Worm (Caenorhabditis elegans) whole organism, late embryonic: ENCODE data around the gene Y25C1A.13.
A peak's percentile ranks its signal among the peaks of the same experiment; 100 is the strongest.

ENCODE experiments used
- Y22D7AL.16 ChIP-seq: sonication (generic microtip); optimal IDR thresholded peaks from 2 replicates; lab custom pipeline; 2016; ENCODE audit warnings: missing genetic modification characterization, missing compliant biosample characterization
- ceh-22 ChIP-seq: sonication (generic microtip); optimal IDR thresholded peaks from 2 replicates; lab custom pipeline; 2017; ENCODE audit warnings: missing biosample characterization, missing genetic modification characterization
- ceh-24 ChIP-seq: sonication (generic microtip); optimal IDR thresholded peaks from 2 replicates; lab custom pipeline; 2016; ENCODE audit warnings: mild to moderate bottlenecking, missing genetic modification characterization, missing compliant biosample characterization
- ceh-31 ChIP-seq: sonication (generic microtip); optimal IDR thresholded peaks from 2 replicates; lab custom pipeline; 2016; ENCODE audit warnings: missing genetic modification characterization, missing compliant biosample characterization
- ceh-48 ChIP-seq: sonication (generic microtip); optimal IDR thresholded peaks from 2 replicates; lab custom pipeline; 2016; ENCODE audit warnings: missing genetic modification characterization, inconsistent platforms, missing compliant biosample characterization
- ceh-9 ChIP-seq: sonication (generic microtip); optimal IDR thresholded peaks from 2 replicates; lab custom pipeline; 2016; ENCODE audit warnings: mild to moderate bottlenecking, missing genetic modification characterization, inconsistent platforms, missing compliant biosample characterization
- elt-4 ChIP-seq: sonication (generic microtip); optimal IDR thresholded peaks from 2 replicates; lab custom pipeline; 2016; ENCODE audit warnings: missing genetic modification characterization, missing compliant biosample characterization
- eyg-1 ChIP-seq: sonication (generic microtip); optimal IDR thresholded peaks from 2 replicates; lab custom pipeline; 2016; ENCODE audit warnings: missing genotype, missing genetic modification characterization, missing compliant biosample characterization
- fax-1 ChIP-seq: sonication (generic microtip); optimal IDR thresholded peaks from 2 replicates; lab custom pipeline; 2016; ENCODE audit warnings: missing genotype, missing genetic modification characterization, missing compliant biosample characterization
- fkh-10 ChIP-seq: fragments of 150-350 bp; optimal IDR thresholded peaks from 2 replicates; lab custom pipeline; 2014; ENCODE audit warnings: missing biosample characterization, missing genetic modification reagents, missing genetic modification characterization
- hlh-30 ChIP-seq: sonication (generic microtip); optimal IDR thresholded peaks from 2 replicates; lab custom pipeline; 2017; ENCODE audit warnings: antibody characterized with exemption, missing genetic modification characterization, missing compliant biosample characterization; ENCODE audit not compliant: insufficient read depth
- lim-6 ChIP-seq: sonication (generic microtip); optimal IDR thresholded peaks from 2 replicates; lab custom pipeline; 2016; ENCODE audit warnings: missing genetic modification characterization, missing compliant biosample characterization
- nfya-1 ChIP-seq: sonication (generic microtip); optimal IDR thresholded peaks from 2 replicates; lab custom pipeline; 2017; ENCODE audit warnings: missing genetic modification characterization, mild to moderate bottlenecking, missing compliant biosample characterization, antibody characterized with exemption, moderate library complexity
- pat-9 ChIP-seq: fragments of 200-800 bp; sonication (Bioruptor generic); optimal IDR thresholded peaks from 2 replicates; lab custom pipeline; 2018; ENCODE audit warnings: mild to moderate bottlenecking, missing genetic modification characterization, moderate library complexity, missing compliant biosample characterization
- pha-2 ChIP-seq: sonication (generic microtip); optimal IDR thresholded peaks from 2 replicates; lab custom pipeline; 2017; ENCODE audit warnings: mild to moderate bottlenecking, missing genetic modification characterization, missing compliant biosample characterization
- pqm-1 ChIP-seq: sonication (generic microtip); optimal IDR thresholded peaks from 2 replicates; lab custom pipeline; 2016; ENCODE audit warnings: missing genetic modification characterization, missing compliant biosample characterization
- pros-1 ChIP-seq: fragments of 150-350 bp; optimal IDR thresholded peaks from 2 replicates; lab custom pipeline; 2014; ENCODE audit warnings: missing biosample characterization, missing genetic modification reagents, missing genetic modification characterization
- sdc-2 ChIP-seq: sonication (generic microtip); optimal IDR thresholded peaks from 2 replicates; lab custom pipeline; 2016; ENCODE audit warnings: missing genotype, missing genetic modification characterization, missing compliant biosample characterization
- sox-2 ChIP-seq: fragments of 200-800 bp; sonication (Bioruptor generic); IDR thresholded peaks from 2 replicates; pipeline ENCODE4 v1.3.6; 2022; ENCODE audit warnings: missing genetic modification reagents, missing genetic modification characterization, missing compliant biosample characterization
- tbx-2 ChIP-seq: sonication (generic microtip); optimal IDR thresholded peaks from 2 replicates; lab custom pipeline; 2016; ENCODE audit warnings: missing genetic modification characterization, missing compliant biosample characterization
- tbx-7 ChIP-seq: sonication (generic microtip); optimal IDR thresholded peaks from 2 replicates; lab custom pipeline; 2016; ENCODE audit warnings: missing genotype, missing genetic modification characterization, missing compliant biosample characterization
- unc-86 ChIP-seq: sonication (generic microtip); optimal IDR thresholded peaks from 2 replicates; lab custom pipeline; 2016; ENCODE audit warnings: missing genetic modification characterization, missing compliant biosample characterization
- zip-5 ChIP-seq: sonication (generic microtip); optimal IDR thresholded peaks from 2 replicates; lab custom pipeline; 2016; ENCODE audit warnings: missing genetic modification characterization, missing compliant biosample characterization

Y25C1A.13 gene

DNA sequence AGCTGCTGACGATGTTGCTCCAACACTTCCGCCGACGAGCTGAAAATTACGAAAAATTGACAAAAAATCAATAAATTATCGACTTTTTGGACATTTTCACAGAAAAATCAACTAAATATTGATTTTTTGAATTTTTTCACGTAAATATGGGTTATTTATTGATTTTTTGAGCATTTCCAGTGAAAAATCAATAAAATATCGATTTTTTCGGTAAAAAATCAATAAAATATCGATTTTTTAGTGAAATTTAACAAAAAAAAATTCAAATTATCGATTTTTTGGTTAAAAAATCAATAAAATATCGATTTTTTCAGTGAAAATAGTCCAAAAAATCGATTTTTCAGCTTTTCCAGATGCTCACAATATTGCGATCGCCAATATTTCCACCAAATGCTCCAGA is 40.9 kb downstream of the Y25C1A.13 start:
- TF ChIP-seq ceh-31 (tag; lab: Kevin White, UChicago) (no peak), ceh-48 (tag; lab: Kevin White, UChicago) (peak; percentile 39)

DNA sequence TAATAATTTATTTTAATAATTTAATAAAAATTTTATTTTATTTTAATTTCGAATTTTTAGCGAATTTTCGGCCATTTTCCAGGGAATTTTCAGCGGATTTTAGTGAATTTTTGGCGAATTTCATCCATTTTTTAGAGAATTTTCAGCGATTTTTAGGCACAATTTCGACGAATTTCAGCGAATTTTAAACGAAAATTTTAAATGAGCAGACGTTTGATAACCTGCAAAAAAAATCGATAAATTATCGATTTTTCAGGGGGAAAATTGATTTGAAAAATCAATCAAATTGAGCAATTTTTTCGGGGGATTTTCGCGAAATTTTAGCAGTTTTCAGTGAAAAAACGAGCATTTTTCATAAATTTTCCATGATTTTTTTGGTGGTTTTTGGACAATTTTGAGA is 42.4 kb downstream of the Y25C1A.13 start:
- TF ChIP-seq ceh-48 (tag; lab: Kevin White, UChicago) = peak; percentile 16
- no peak for TF ChIP-seq fax-1 (tag; lab: Kevin White, UChicago)

- TF ChIP-seq tbx-2 (tag; lab: Kevin White, UChicago) = no peak
These were observed 43.2 kb downstream of the Y25C1A.13 start for ce11 chrII:3067896-3068295.

ce11 chrII:3067447-3067846 is 43.6 kb downstream of the Y25C1A.13 start:
- TF ChIP-seq pros-1 (no peak), hlh-30 (no peak), ceh-48 (tag; lab: Kevin White, UChicago) (peak; percentile 33)

DNA sequence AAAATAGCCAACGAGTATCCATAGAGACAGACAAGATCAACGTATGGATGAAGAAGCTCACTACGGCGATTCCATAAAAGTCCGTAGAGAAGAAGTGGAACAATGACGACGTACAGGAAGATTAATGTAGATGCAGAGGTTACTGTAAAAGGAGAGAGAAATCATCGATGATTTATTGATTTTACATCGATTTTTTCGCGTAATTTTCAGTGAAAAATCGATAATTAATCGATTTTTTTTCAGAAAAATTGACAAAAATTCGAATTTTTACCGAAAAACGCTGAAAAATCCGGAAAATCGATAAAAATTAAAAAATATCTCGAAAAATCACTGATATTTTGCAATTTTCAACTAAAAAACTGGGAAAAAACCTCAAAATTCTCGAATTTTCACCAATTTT is 44.6 kb downstream of the Y25C1A.13 start:
- TF ChIP-seq ceh-48 (tag; lab: Kevin White, UChicago) (peak; percentile 15), ceh-24 (no peak)

DNA sequence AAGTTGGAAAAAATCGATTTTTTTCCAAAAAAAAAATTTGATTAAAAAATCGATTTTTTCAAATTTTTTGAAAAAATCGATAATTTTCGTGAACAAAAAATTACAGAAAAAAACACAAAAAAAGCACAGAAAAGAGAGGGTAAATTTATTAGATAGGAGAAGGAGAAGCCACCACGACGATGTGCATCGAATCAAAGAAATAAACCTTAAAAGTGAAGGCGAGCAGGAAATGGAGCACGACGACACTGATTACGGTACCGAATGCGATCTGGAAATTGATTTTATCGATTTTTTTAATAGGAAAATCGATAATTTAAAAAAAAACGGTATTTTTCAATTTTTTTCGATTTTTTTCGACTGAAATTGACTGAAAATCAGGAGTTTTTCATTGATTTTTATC is 46.0 kb downstream of the Y25C1A.13 start:
- no peak for TF ChIP-seq lim-6 (tag; lab: Kevin White, UChicago)
- TF ChIP-seq pqm-1 (tag; lab: Kevin White, UChicago) = no peak
- no peak for TF ChIP-seq ceh-9 (tag; lab: Kevin White, UChicago)
- no peak for TF ChIP-seq fkh-10 (GFP tag; lab: Kevin White, UChicago)
- TF ChIP-seq pha-2 (tag; lab: Kevin White, UChicago) = no peak
- TF ChIP-seq Y22D7AL.16 = no peak
- no peak for TF ChIP-seq eyg-1 (tag; lab: Kevin White, UChicago)
- TF ChIP-seq tbx-7 = no peak

DNA sequence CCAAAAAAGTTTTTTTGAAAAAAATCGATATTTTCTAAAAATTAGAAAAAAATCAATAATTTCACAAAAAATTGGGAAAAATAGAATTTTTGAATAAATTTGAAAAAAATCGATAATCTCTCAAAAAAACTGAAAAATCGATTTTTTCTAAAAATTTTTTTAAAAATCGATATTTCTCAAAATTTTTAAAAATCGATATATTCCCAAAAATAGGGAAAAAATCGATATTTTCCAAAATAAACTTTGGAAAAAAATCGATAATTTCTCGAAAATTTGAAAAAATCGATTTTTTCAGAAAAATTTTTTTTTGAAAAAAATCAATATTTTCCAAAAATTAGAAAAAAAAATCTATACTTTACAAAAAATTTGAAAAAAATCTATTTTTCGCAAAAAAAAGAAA is 46.4 kb downstream of the Y25C1A.13 start:
- TF ChIP-seq unc-86 (tag; lab: Kevin White, UChicago) = no peak
- TF ChIP-seq ceh-48 (tag; lab: Kevin White, UChicago) = peak; percentile 20

DNA sequence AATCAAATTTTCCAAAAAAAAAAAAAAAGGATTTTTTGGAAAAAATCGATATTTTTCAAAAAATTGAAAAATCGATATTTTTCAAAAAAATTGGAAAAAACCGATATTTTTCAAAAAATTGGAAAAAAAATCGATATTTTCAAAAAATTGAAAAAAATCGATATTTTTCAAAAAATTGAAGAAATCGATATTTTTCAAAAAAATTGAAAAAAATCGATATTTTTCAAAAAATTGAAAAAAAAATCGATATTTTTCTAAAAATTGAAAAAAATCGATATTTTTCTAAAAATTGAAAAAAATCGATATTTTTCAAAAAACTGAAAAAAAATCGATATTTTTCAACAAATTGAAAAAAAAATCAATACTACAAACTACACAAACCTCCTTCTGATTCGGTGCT is 47.1 kb downstream of the Y25C1A.13 start:
- TF ChIP-seq ceh-48 (tag; lab: Kevin White, UChicago) (peak; percentile 52), elt-4 (tag; lab: Kevin White, UChicago) (no peak), pat-9 (no peak), zip-5 (tag; lab: Kevin White, UChicago) (no peak), sox-2 (GFP tag; lab: Robert Waterston, UW) (no peak), sdc-2 (tag; lab: Kevin White, UChicago) (no peak), nfya-1 (tag; lab: Kevin White, UChicago) (no peak), unc-86 (tag; lab: Kevin White, UChicago) (no peak)

- TF ChIP-seq ceh-48 (tag; lab: Kevin White, UChicago) = peak; percentile 62
- no peak for TF ChIP-seq ceh-22 (tag; lab: Kevin White, UChicago)
These were observed 47.7 kb downstream of the Y25C1A.13 start for ce11 chrII:3063366-3063765.

ce11 chrII:3062876-3063275 is 48.2 kb downstream of the Y25C1A.13 start:
- no peak for TF ChIP-seq Y22D7AL.16
